Worm (Caenorhabditis elegans): ENCODE measurements around the gene C07A4.2.

DNA sequence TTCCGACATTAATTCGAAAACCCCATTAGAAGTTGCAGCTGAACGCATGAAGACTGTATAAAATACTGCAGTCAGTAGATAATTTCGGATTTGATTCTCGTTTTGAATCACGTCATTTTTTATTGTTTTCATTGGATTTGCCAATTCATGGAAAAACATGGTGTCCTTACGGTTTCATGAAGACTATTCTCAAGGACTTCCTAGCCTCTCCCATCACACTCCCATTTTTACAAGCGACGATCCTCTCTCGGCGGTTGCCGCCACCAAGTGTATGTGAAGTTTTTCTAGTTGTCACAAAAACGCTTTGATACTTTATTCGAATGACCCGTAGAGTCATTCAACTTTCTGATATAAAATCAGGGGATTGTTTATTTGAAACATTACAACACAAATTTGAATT lies 17.8 kb downstream of the C07A4.2 start:
- TF ChIP-seq him-1 (tag; optimal IDR thresholded peaks at IDR 0.05) (no peak), dao-5 (tag; optimal IDR thresholded peaks at IDR 0.05) (no peak)
